Worm (Caenorhabditis elegans) whole organism, midembryonic: Measurements from ENCODE around the gene ZK688.1.

Experiments
- T22C8.4 ChIP-seq: fragments of 200-800 bp; sonication (Bioruptor generic); IDR thresholded peaks from 2 replicates; pipeline ENCODE4 v1.3.6; 2022; ENCODE audit warnings: missing genetic modification characterization, missing compliant biosample characterization
- cog-1 ChIP-seq: sonication (generic microtip); optimal IDR thresholded peaks from 2 replicates; lab custom pipeline; 2016; ENCODE audit warnings: missing genetic modification characterization, missing compliant biosample characterization
- flt-1 ChIP-seq: fragments of 200-800 bp; sonication (Bioruptor generic); IDR thresholded peaks from 2 replicates; pipeline ENCODE4 v1.3.6; 2022; ENCODE audit warnings: missing genetic modification characterization, missing compliant biosample characterization
- klf-2 ChIP-seq: fragments of 200-800 bp; sonication (Bioruptor generic); conservative IDR thresholded peaks from 2 replicates; pipeline ENCODE4 v1.3.6; 2022; ENCODE audit warnings: missing genetic modification reagents, missing genetic modification characterization, missing compliant biosample characterization
- med-1 ChIP-seq: sonication (generic microtip); optimal IDR thresholded peaks from 2 replicates; lab custom pipeline; 2017; ENCODE audit warnings: missing genetic modification characterization, mild to moderate bottlenecking, missing compliant biosample characterization, antibody characterized with exemption, missing genetic modification reagents; ENCODE audit not compliant: insufficient read depth
- ref-1 ChIP-seq: fragments of 200-800 bp; sonication (Bioruptor generic); conservative IDR thresholded peaks from 2 replicates; pipeline ENCODE4 v1.3.6; 2022; ENCODE audit warnings: missing genetic modification reagents, missing genetic modification characterization, missing compliant biosample characterization
- tab-1 ChIP-seq: fragments of 200-800 bp; sonication (Bioruptor generic); IDR thresholded peaks from 2 replicates; pipeline ENCODE4 v1.3.6; 2022; ENCODE audit warnings: missing genetic modification characterization, missing compliant biosample characterization
- ztf-23 ChIP-seq: fragments of 200-800 bp; sonication (Bioruptor generic); IDR thresholded peaks from 2 replicates; pipeline ENCODE4 v1.3.6; 2022; ENCODE audit warnings: missing genetic modification reagents, missing genetic modification characterization, missing compliant biosample characterization
- ztf-29 ChIP-seq: fragments of 200-800 bp; sonication (Bioruptor generic); IDR thresholded peaks from 2 replicates; pipeline ENCODE4 v1.3.6; 2022; ENCODE audit warnings: missing genetic modification reagents, missing genetic modification characterization, missing compliant biosample characterization

DNA sequence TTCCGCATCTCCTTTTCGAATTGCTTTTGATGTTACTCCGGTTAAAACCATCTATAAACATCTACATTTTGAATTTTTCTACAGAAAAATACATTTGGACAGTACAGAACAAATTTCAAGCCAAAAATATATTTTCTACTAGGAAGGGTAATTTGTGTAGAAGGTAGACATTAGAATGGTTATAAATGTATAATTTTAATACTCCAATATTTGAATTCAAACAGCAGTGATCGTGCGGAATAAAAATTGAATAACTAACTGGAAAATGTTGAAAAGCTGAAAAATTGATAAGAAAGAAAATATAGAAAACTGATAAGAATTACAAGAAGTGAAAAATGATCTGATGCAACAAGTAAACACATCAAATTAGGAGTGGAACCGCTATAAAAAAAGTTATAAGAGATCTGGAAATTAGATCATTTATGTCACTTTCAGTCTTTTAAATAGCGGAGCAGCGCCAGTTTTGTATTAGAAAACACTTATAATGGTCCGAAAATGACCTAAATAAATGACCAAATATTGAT lies 37.7 kb downstream of the ZK688.1 start, which contains the start of gene gsto-1:
- TF ChIP-seq ztf-23 (GFP tag; lab: Robert Waterston, UW), result no peak
- TF ChIP-seq ref-1 (GFP tag; lab: Robert Waterston, UW), result no peak
- TF ChIP-seq flt-1, result no peak
- TF ChIP-seq tab-1 (GFP tag; lab: Robert Waterston, UW), result no peak
- TF ChIP-seq T22C8.4, result no peak
- TF ChIP-seq cog-1, result no peak
- no peak for TF ChIP-seq klf-2 (GFP tag; lab: Robert Waterston, UW)
- TF ChIP-seq med-1, result no peak
- no peak for TF ChIP-seq ztf-29 (GFP tag; lab: Robert Waterston, UW)
